Fruit fly (Drosophila melanogaster) whole organism, prepupa: ENCODE results near the gene CG2104.
A peak's percentile ranks its signal among the peaks of the same experiment; 100 is the strongest.

Experiments used
- CG10631 ChIP-seq: fragments of 200-800 bp; sonication (Bioruptor generic); optimal IDR thresholded peaks from 2 replicates; lab custom pipeline; 2016; ENCODE audit warnings: missing biosample characterization, missing genetic modification characterization
- CG11294 ChIP-seq: fragments of 200-800 bp; sonication (Bioruptor generic); IDR thresholded peaks from 2 replicates; pipeline ENCODE4 v1.3.6; 2022; ENCODE audit warnings: missing biosample characterization, missing genetic modification characterization
- CG11762 ChIP-seq: fragments of 200-800 bp; sonication (Bioruptor generic); optimal IDR thresholded peaks from 3 replicates; lab custom pipeline; 2016; ENCODE audit warnings: missing biosample characterization, missing genetic modification characterization; ENCODE audit not compliant: insufficient read depth
- CG11902 ChIP-seq: fragments of 200-800 bp; sonication (Bioruptor generic); optimal IDR thresholded peaks from 3 replicates; lab custom pipeline; 2016; ENCODE audit warnings: missing biosample characterization, missing genetic modification characterization
- CG15336 ChIP-seq: fragments of 200-800 bp; sonication (Bioruptor generic); IDR thresholded peaks from 2 replicates; pipeline ENCODE4 v1.3.6; 2022; ENCODE audit warnings: missing biosample characterization, missing genetic modification characterization
- CG1621 ChIP-seq: fragments of 200-800 bp; sonication (Bioruptor generic); optimal IDR thresholded peaks from 3 replicates; lab custom pipeline; 2018; ENCODE audit warnings: missing biosample characterization, mild to moderate bottlenecking, missing genetic modification characterization
- CG31627 ChIP-seq: fragments of 200-800 bp; sonication (Bioruptor generic); optimal IDR thresholded peaks from 3 replicates; lab custom pipeline; 2016; ENCODE audit warnings: missing biosample characterization, missing genetic modification characterization
- CG3919 ChIP-seq: fragments of 200-800 bp; sonication (Bioruptor generic); optimal IDR thresholded peaks from 3 replicates; lab custom pipeline; 2016; ENCODE audit warnings: missing biosample characterization, missing genetic modification characterization
- CG6276 ChIP-seq: fragments of 200-800 bp; sonication (Bioruptor generic); optimal IDR thresholded peaks from 2 replicates; lab custom pipeline; 2017; ENCODE audit warnings: missing biosample characterization, mild to moderate bottlenecking, missing genetic modification characterization
- CG6792 ChIP-seq: fragments of 200-800 bp; sonication (Bioruptor generic); optimal IDR thresholded peaks from 3 replicates; lab custom pipeline; 2016; ENCODE audit warnings: missing biosample characterization, missing genetic modification characterization
- CG6808 ChIP-seq: fragments of 200-800 bp; sonication (Bioruptor generic); optimal IDR thresholded peaks from 3 replicates; lab custom pipeline; 2017; ENCODE audit warnings: missing biosample characterization, missing genetic modification characterization, mild to moderate bottlenecking, moderate library complexity, missing genetic modification reagents
- CG7368 ChIP-seq: fragments of 200-800 bp; sonication (Bioruptor generic); optimal IDR thresholded peaks from 3 replicates; lab custom pipeline; 2016; ENCODE audit warnings: missing biosample characterization, missing genetic modification characterization
- CG8632 ChIP-seq: fragments of 200-800 bp; sonication (Bioruptor generic); optimal IDR thresholded peaks from 3 replicates; lab custom pipeline; 2016; ENCODE audit warnings: missing biosample characterization, missing genetic modification characterization
- CG9139 ChIP-seq: fragments of 200-800 bp; sonication (Bioruptor generic); optimal IDR thresholded peaks from 3 replicates; lab custom pipeline; 2017; ENCODE audit warnings: missing biosample characterization, mild to moderate bottlenecking, missing genetic modification characterization
- Eip78C ChIP-seq: fragments of 200-800 bp; sonication (Bioruptor generic); peaks from one replicate; lab custom pipeline; 2016; ENCODE audit warnings: missing biosample characterization, missing genetic modification characterization
- Hr38 ChIP-seq: sonication (Bioruptor generic); optimal IDR thresholded peaks from 2 replicates; lab custom pipeline; 2016; ENCODE audit warnings: missing biosample characterization, missing genetic modification characterization
- Hr4 ChIP-seq: fragments of 200-800 bp; sonication (Bioruptor generic); optimal IDR thresholded peaks from 3 replicates; lab custom pipeline; 2016; ENCODE audit warnings: missing biosample characterization, missing genetic modification characterization
- Lpt ChIP-seq: fragments of 200-800 bp; sonication (Bioruptor generic); optimal IDR thresholded peaks from 3 replicates; lab custom pipeline; 2016; ENCODE audit warnings: missing biosample characterization, missing genetic modification characterization
- OdsH ChIP-seq: fragments of 200-800 bp; sonication (Bioruptor generic); optimal IDR thresholded peaks from 3 replicates; lab custom pipeline; 2016; ENCODE audit warnings: missing biosample characterization, missing genetic modification characterization
- Sox102F ChIP-seq: fragments of 200-800 bp; sonication (Bioruptor generic); optimal IDR thresholded peaks from 2 replicates; lab custom pipeline; 2016; ENCODE audit warnings: missing biosample characterization, mild to moderate bottlenecking, missing genetic modification characterization
- Sox14 ChIP-seq: fragments of 200-800 bp; sonication (Bioruptor generic); optimal IDR thresholded peaks from 3 replicates; lab custom pipeline; 2016; ENCODE audit warnings: missing biosample characterization, missing genetic modification characterization
- Sox15 ChIP-seq: fragments of 200-800 bp; sonication (Bioruptor generic); optimal IDR thresholded peaks from 3 replicates; lab custom pipeline; 2016; ENCODE audit warnings: missing biosample characterization, missing genetic modification characterization
- achi ChIP-seq: fragments of 200-800 bp; sonication (Bioruptor generic); optimal IDR thresholded peaks from 3 replicates; lab custom pipeline; 2016; ENCODE audit warnings: missing biosample characterization, missing genetic modification characterization
- cyc ChIP-seq: fragments of 200-800 bp; sonication (Bioruptor generic); optimal IDR thresholded peaks from 3 replicates; lab custom pipeline; 2016; ENCODE audit warnings: missing biosample characterization, missing genetic modification characterization
- dsx ChIP-seq: fragments of 200-800 bp; optimal IDR thresholded peaks from 3 replicates; lab custom pipeline; 2019; ENCODE audit warnings: missing biosample characterization, mild to moderate bottlenecking, missing genetic modification characterization, moderate library complexity; ENCODE audit not compliant: poor library complexity, severe bottlenecking
- esn ChIP-seq: fragments of 200-800 bp; sonication (Bioruptor generic); optimal IDR thresholded peaks from 2 replicates; lab custom pipeline; 2016; ENCODE audit warnings: missing biosample characterization, mild to moderate bottlenecking, missing genetic modification characterization, moderate library complexity
- fkh ChIP-seq: fragments of 200-800 bp; sonication (Bioruptor generic); optimal IDR thresholded peaks from 3 replicates; lab custom pipeline; 2017; ENCODE audit warnings: missing biosample characterization, mild to moderate bottlenecking, missing genetic modification characterization, moderate library complexity
- lz ChIP-seq: fragments of 200-800 bp; sonication (Bioruptor generic); optimal IDR thresholded peaks from 3 replicates; lab custom pipeline; 2016; ENCODE audit warnings: missing biosample characterization, missing genetic modification characterization
- pdm3 ChIP-seq: fragments of 200-800 bp; sonication (Bioruptor generic); optimal IDR thresholded peaks from 3 replicates; lab custom pipeline; 2016; ENCODE audit warnings: missing biosample characterization, missing genetic modification characterization
- spab ChIP-seq: fragments of 200-800 bp; sonication (Bioruptor generic); optimal IDR thresholded peaks from 2 replicates; lab custom pipeline; 2017; ENCODE audit warnings: missing biosample characterization, mild to moderate bottlenecking, missing genetic modification characterization, missing genetic modification reagents
- ss ChIP-seq, 2 experiments: fragments of 200-800 bp; sonication (Bioruptor generic); optimal IDR thresholded peaks; 2 replicates in 1 of 2; 3 replicates in 1 of 2; lab custom pipeline; 2017 to 2018; ENCODE audit warnings: mild to moderate bottlenecking in 2 of 2, missing biosample characterization in 2 of 2, missing genetic modification characterization in 2 of 2, moderate library complexity in 1 of 2
- svp ChIP-seq: fragments of 200-800 bp; sonication (Bioruptor generic); peaks from one replicate; lab custom pipeline; 2016; ENCODE audit warnings: missing biosample characterization, missing genetic modification characterization
- topi ChIP-seq: fragments of 200-800 bp; sonication (Bioruptor generic); optimal IDR thresholded peaks from 3 replicates; lab custom pipeline; 2016; ENCODE audit warnings: missing biosample characterization, missing genetic modification characterization
- vri ChIP-seq: fragments of 200-800 bp; sonication (Bioruptor generic); optimal IDR thresholded peaks from 3 replicates; lab custom pipeline; 2016; ENCODE audit warnings: missing biosample characterization, mild to moderate bottlenecking, missing genetic modification characterization

Gene CG2104

dm6 chr3R:5705469-5706067 is 12.5 kb upstream of the CG2104 start (continued):
- TF ChIP-seq Sox15 (GFP tag; lab: Kevin White, UChicago) (no peak), topi (no peak), pdm3 (GFP tag; lab: Kevin White, UChicago) (peak; percentile 60), CG10631 (GFP tag; lab: Kevin White, UChicago) (peak; percentile 24), OdsH (GFP tag; lab: Kevin White, UChicago) (peak; percentile 65), spab (GFP tag; lab: Kevin White, UChicago) (peak; percentile 28), Hr4 (GFP tag; lab: Kevin White, UChicago) (peak; percentile 72), dsx (GFP tag; lab: Kevin White, UChicago) (no peak)

- no peak for TF ChIP-seq CG6792 (GFP tag; lab: Kevin White, UChicago)
- TF ChIP-seq Lpt (GFP tag; lab: Kevin White, UChicago): no peak
- no peak for TF ChIP-seq CG10631 (GFP tag; lab: Kevin White, UChicago)
- TF ChIP-seq CG31627 (GFP tag; lab: Kevin White, UChicago): no peak
- no peak for TF ChIP-seq Eip78C (GFP tag; lab: Kevin White, UChicago)
- TF ChIP-seq CG6808 (GFP tag; lab: Kevin White, UChicago): no peak
- TF ChIP-seq Sox102F (GFP tag; lab: Kevin White, UChicago): no peak
- TF ChIP-seq svp: no peak
- no peak for TF ChIP-seq CG7368
- TF ChIP-seq CG11294: no peak
- TF ChIP-seq Hr38 (GFP tag; lab: Kevin White, UChicago): no peak
- no peak for TF ChIP-seq CG8632 (GFP tag; lab: Kevin White, UChicago)
- no peak for TF ChIP-seq achi (GFP tag; lab: Kevin White, UChicago)
- no peak for TF ChIP-seq CG11902 (GFP tag; lab: Kevin White, UChicago)
- no peak for TF ChIP-seq CG15336 (GFP tag; lab: Robert Waterston, UW)
- no peak for TF ChIP-seq fkh (GFP tag; lab: Kevin White, UChicago)
- TF ChIP-seq cyc (GFP tag; lab: Kevin White, UChicago): no peak
These were observed 11.9 kb upstream of the CG2104 start for dm6 chr3R:5704982-5705381.

- TF ChIP-seq CG11902 (GFP tag; lab: Kevin White, UChicago) (no peak), topi (no peak), dsx (GFP tag; lab: Kevin White, UChicago) (no peak), svp (peak; percentile 46), Eip78C (GFP tag; lab: Kevin White, UChicago) (peak; percentile 36), CG6276 (GFP tag; lab: Kevin White, UChicago) (peak; percentile 15)
These were observed 8.0 kb upstream of the CG2104 start for dm6 chr3R:5701104-5701503.

dm6 chr3R:5696384-5696783 is 3.3 kb upstream of the CG2104 start:
- TF ChIP-seq CG1621 (tag; lab: Kevin White, UChicago) (no peak), CG10631 (GFP tag; lab: Kevin White, UChicago) (no peak), CG11902 (GFP tag; lab: Kevin White, UChicago) (no peak), CG9139 (GFP tag; lab: Kevin White, UChicago) (peak; percentile 15), esn (GFP tag; lab: Kevin White, UChicago) (no peak), CG3919 (GFP tag; lab: Kevin White, UChicago) (peak; percentile 10), ss (GFP tag; optimal IDR thresholded peaks at IDR 0.05; lab: Kevin White, UChicago) (peak; percentile 17 to 39), svp (peak; percentile 20), vri (no peak), lz (GFP tag; lab: Kevin White, UChicago) (no peak), Sox14 (GFP tag; lab: Kevin White, UChicago) (no peak), Eip78C (GFP tag; lab: Kevin White, UChicago) (peak; percentile 73), Lpt (GFP tag; lab: Kevin White, UChicago) (no peak), CG11762 (GFP tag; lab: Kevin White, UChicago) (no peak)
